Worm (Caenorhabditis elegans) whole organism, L1 larva: ENCODE results near the gene srz-11.

Experiments used
- C04F5.9 ChIP-seq: sonication (generic microtip); optimal IDR thresholded peaks from 2 replicates; lab custom pipeline; 2016; ENCODE audit warnings: missing genetic modification characterization, missing compliant biosample characterization
- Y116A8C.19 ChIP-seq: sonication (generic microtip); optimal IDR thresholded peaks from 2 replicates; lab custom pipeline; 2016; ENCODE audit warnings: missing compliant biosample characterization, missing genetic modification characterization, borderline replicate concordance
- aha-1 ChIP-seq: fragments of 150-350 bp; optimal IDR thresholded peaks from 2 replicates; lab custom pipeline; 2014; ENCODE audit warnings: missing biosample characterization, missing genetic modification characterization
- alr-1 ChIP-seq: fragments of 200-800 bp; sonication (Bioruptor generic); optimal IDR thresholded peaks from 2 replicates; lab custom pipeline; 2018; ENCODE audit warnings: borderline replicate concordance, mild to moderate bottlenecking, missing genetic modification characterization, missing compliant biosample characterization
- aly-2 ChIP-seq: fragments of 150-350 bp; optimal IDR thresholded peaks from 2 replicates; lab custom pipeline; 2014; ENCODE audit warnings: missing biosample characterization, missing genetic modification characterization
- ama-1 ChIP-seq: fragments of 150-350 bp; optimal IDR thresholded peaks from 2 replicates; lab custom pipeline; 2014
- blmp-1 ChIP-seq: fragments of 150-350 bp; optimal IDR thresholded peaks from 2 replicates; lab custom pipeline; 2014; ENCODE audit warnings: missing biosample characterization, missing genetic modification characterization
- ceh-82 ChIP-seq, 3 experiments: fragments of 150-350 bp in 1 of 3; sonication (generic microtip) in 2 of 3; optimal IDR thresholded peaks; 2 replicates each; lab custom pipeline; 2014 to 2017; ENCODE audit warnings: missing biosample characterization in 3 of 3, missing genetic modification characterization in 3 of 3
- dpl-1 ChIP-seq, 3 experiments: fragments of 150-350 bp in 2 of 3; sonication (generic microtip) in 1 of 3; optimal IDR thresholded peaks; 2 replicates each; lab custom pipeline; 2014 to 2017; ENCODE audit warnings: missing biosample characterization in 3 of 3, missing genetic modification characterization in 3 of 3, missing genetic modification reagents in 3 of 3
- efl-1 ChIP-seq, 4 experiments: fragments of 150-350 bp; optimal IDR thresholded peaks in 3 of 4; peaks in 1 of 4; 1 replicate in 1 of 4; 2 replicates in 3 of 4; lab custom pipeline; 2014; ENCODE audit warnings: missing biosample characterization in 2 of 4, missing genetic modification characterization in 2 of 4, missing genetic modification reagents in 2 of 4
- egl-27 ChIP-seq, 2 experiments: fragments of 150-350 bp in 1 of 2; sonication (generic microtip); optimal IDR thresholded peaks; 3 replicates each; lab custom pipeline; 2017 to 2018; ENCODE audit warnings: missing biosample characterization in 2 of 2, missing genetic modification characterization in 2 of 2, missing genetic modification reagents in 2 of 2
- elt-2 ChIP-seq: sonication (generic microtip); optimal IDR thresholded peaks from 2 replicates; lab custom pipeline; 2016; ENCODE audit warnings: missing genetic modification characterization, mild to moderate bottlenecking, inconsistent platforms, missing compliant biosample characterization, missing genetic modification reagents
- elt-3 ChIP-seq, 6 experiments: fragments of 150-350 bp in 1 of 6; sonication (generic microtip); optimal IDR thresholded peaks; 2 replicates each; lab custom pipeline; 2017 to 2018; ENCODE audit warnings: missing biosample characterization in 6 of 6, missing genetic modification characterization in 6 of 6, inconsistent platforms in 1 of 6
- ets-5 ChIP-seq: fragments of 200-800 bp; sonication (Bioruptor generic); IDR thresholded peaks from 2 replicates; pipeline ENCODE4 v1.3.6; 2022; ENCODE audit warnings: missing genetic modification characterization, missing compliant biosample characterization
- fkh-10 ChIP-seq: sonication (generic microtip); optimal IDR thresholded peaks from 2 replicates; lab custom pipeline; 2017; ENCODE audit warnings: missing biosample characterization, missing genetic modification reagents, missing genetic modification characterization
- fkh-8 ChIP-seq: sonication (generic microtip); optimal IDR thresholded peaks from 2 replicates; lab custom pipeline; 2016; ENCODE audit warnings: mild to moderate bottlenecking, missing genetic modification characterization, missing compliant biosample characterization
- grh-1 ChIP-seq: fragments of 200-800 bp; sonication (Bioruptor generic); IDR thresholded peaks from 2 replicates; pipeline ENCODE4 v1.3.6; 2022; ENCODE audit warnings: missing genetic modification reagents, missing genetic modification characterization, missing compliant biosample characterization
- hlh-4 ChIP-seq: sonication (generic microtip); optimal IDR thresholded peaks from 2 replicates; lab custom pipeline; 2016; ENCODE audit warnings: mild to moderate bottlenecking, missing genetic modification characterization, missing compliant biosample characterization
- hpl-2 ChIP-seq: fragments of 150-350 bp; optimal IDR thresholded peaks from 2 replicates; lab custom pipeline; 2014; ENCODE audit warnings: missing biosample characterization, missing genetic modification reagents, missing genetic modification characterization
- lin-39 ChIP-seq: fragments of 150-350 bp; optimal IDR thresholded peaks from 2 replicates; lab custom pipeline; 2014; ENCODE audit warnings: missing biosample characterization, missing genetic modification reagents, missing genetic modification characterization
- mab-9 ChIP-seq: fragments of 200-800 bp; sonication (Bioruptor generic); IDR thresholded peaks from 2 replicates; pipeline ENCODE4 v1.3.6; 2022; ENCODE audit warnings: missing genetic modification reagents, missing genetic modification characterization, missing compliant biosample characterization
- mef-2 ChIP-seq: fragments of 150-350 bp; optimal IDR thresholded peaks from 2 replicates; lab custom pipeline; 2014; ENCODE audit warnings: missing biosample characterization, missing genetic modification characterization
- nhr-47 ChIP-seq: sonication (generic microtip); optimal IDR thresholded peaks from 2 replicates; lab custom pipeline; 2016; ENCODE audit warnings: mild to moderate bottlenecking, missing genetic modification characterization, moderate library complexity, missing compliant biosample characterization
- nhr-71 ChIP-seq: sonication (generic microtip); optimal IDR thresholded peaks from 2 replicates; lab custom pipeline; 2016; ENCODE audit warnings: mild to moderate bottlenecking, missing genetic modification characterization, moderate library complexity, missing compliant biosample characterization
- nhr-76 ChIP-seq: sonication (generic microtip); optimal IDR thresholded peaks from 2 replicates; lab custom pipeline; 2017; ENCODE audit warnings: missing biosample characterization, missing genetic modification characterization
- nhr-77 ChIP-seq: fragments of 150-350 bp; optimal IDR thresholded peaks from 2 replicates; lab custom pipeline; 2014; ENCODE audit warnings: missing biosample characterization, missing genetic modification characterization
- nhr-85 ChIP-seq: sonication (generic microtip); peaks from one replicate; lab custom pipeline; 2016; ENCODE audit warnings: missing genetic modification characterization, inconsistent platforms, missing compliant biosample characterization
- pax-3 ChIP-seq: fragments of 200-800 bp; sonication (Bioruptor generic); optimal IDR thresholded peaks from 2 replicates; lab custom pipeline; 2018; ENCODE audit warnings: mild to moderate bottlenecking, missing genetic modification characterization, moderate library complexity, missing compliant biosample characterization
- snpc-4 ChIP-seq: fragments of 150-350 bp; optimal IDR thresholded peaks from 2 replicates; lab custom pipeline; 2014; ENCODE audit warnings: missing biosample characterization, missing genetic modification characterization
- snu-23 ChIP-seq: sonication (generic microtip); optimal IDR thresholded peaks from 2 replicates; lab custom pipeline; 2016; ENCODE audit warnings: missing genetic modification characterization, missing compliant biosample characterization
- unc-130 ChIP-seq: fragments of 150-350 bp; optimal IDR thresholded peaks from 2 replicates; lab custom pipeline; 2017; ENCODE audit warnings: missing biosample characterization, missing genetic modification characterization, inconsistent platforms
- unc-86 ChIP-seq: sonication (generic microtip); optimal IDR thresholded peaks from 2 replicates; lab custom pipeline; 2016; ENCODE audit warnings: missing genetic modification characterization, missing compliant biosample characterization
- unc-98 ChIP-seq: fragments of 200-800 bp; sonication (Bioruptor generic); IDR thresholded peaks from 2 replicates; pipeline ENCODE4 v1.3.6; 2022; ENCODE audit warnings: missing genetic modification characterization, missing compliant biosample characterization
- xbp-1 ChIP-seq: sonication (generic microtip); optimal IDR thresholded peaks from 2 replicates; lab custom pipeline; 2016; ENCODE audit warnings: missing genetic modification characterization, missing compliant biosample characterization
- zag-1 ChIP-seq: fragments of 150-350 bp; optimal IDR thresholded peaks from 2 replicates; lab custom pipeline; 2014; ENCODE audit warnings: missing biosample characterization, missing genetic modification characterization
- zip-4 ChIP-seq: fragments of 200-800 bp; sonication (Bioruptor generic); optimal IDR thresholded peaks from 2 replicates; lab custom pipeline; 2018; ENCODE audit warnings: mild to moderate bottlenecking, missing genetic modification characterization, moderate library complexity, missing compliant biosample characterization
- ztf-11 ChIP-seq, 2 experiments: sonication (generic microtip); optimal IDR thresholded peaks; 2 replicates each; lab custom pipeline; 2016 to 2017; ENCODE audit warnings: missing genetic modification characterization in 2 of 2, missing biosample characterization in 1 of 2, missing compliant biosample characterization in 1 of 2

The srz-11 gene

DNA sequence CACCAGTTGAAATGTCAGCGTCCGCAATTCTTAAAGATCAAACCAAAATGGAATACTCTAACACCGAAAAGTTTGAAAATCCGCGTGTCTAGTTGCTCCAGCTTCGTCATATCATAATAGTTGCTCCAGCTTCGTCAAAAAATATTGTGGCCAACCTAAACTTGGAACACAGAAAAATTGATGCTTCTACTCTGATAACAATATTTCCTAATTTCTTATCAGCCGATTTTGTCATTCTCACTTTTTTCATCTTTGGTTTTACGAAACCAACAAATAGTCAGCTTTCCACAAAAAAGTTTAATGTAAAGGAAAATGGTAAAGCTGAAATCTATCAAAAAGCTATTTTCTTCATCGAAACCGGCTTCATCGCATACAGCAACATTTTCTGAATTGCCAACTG lies 19.5 kb downstream of the srz-11 start, which contains the start of gene fbxa-84:
Gene fbxa-84, plus strand, starts transcription at position 34 of the 400 bp plus-strand sequence.
- TF ChIP-seq ceh-82 (tag; optimal IDR thresholded peaks at IDR 0.05; lab: Kevin White, UChicago) (no peak), unc-98 (GFP tag; lab: Robert Waterston, UW) (no peak), lin-39 (tag; lab: Kevin White, UChicago) (no peak), unc-130 (tag; lab: Kevin White, UChicago) (no peak), egl-27 (tag; optimal IDR thresholded peaks at IDR 0.05; lab: Kevin White, UChicago) (no peak), xbp-1 (tag; lab: Kevin White, UChicago) (no peak), efl-1 (optimal IDR thresholded peaks at IDR 0.05; lab: Kevin White, UChicago) (no peak), efl-1 (GFP tag; optimal IDR thresholded peaks at IDR 0.05 in 1 of 2; lab: Kevin White, UChicago) (peak in 1 of 2 experiments; percentile 83), elt-2 (tag; lab: Kevin White, UChicago) (peak; percentile 5), zag-1 (tag; lab: Kevin White, UChicago) (no peak), ets-5 (GFP tag; lab: Robert Waterston, UW) (no peak), Y116A8C.19 (no peak), mab-9 (no peak), dpl-1 (GFP tag; optimal IDR thresholded peaks at IDR 0.05; lab: Kevin White, UChicago) (no peak), fkh-10 (no peak), elt-3 (tag; optimal IDR thresholded peaks at IDR 0.05; lab: Kevin White, UChicago) (no peak)

- TF ChIP-seq C04F5.9 (tag; lab: Kevin White, UChicago) (no peak), nhr-71 (tag; lab: Kevin White, UChicago) (no peak), efl-1 (optimal IDR thresholded peaks at IDR 0.05; lab: Kevin White, UChicago) (no peak), efl-1 (GFP tag; optimal IDR thresholded peaks at IDR 0.05 in 1 of 2; lab: Kevin White, UChicago) (peak in 1 of 2 experiments; percentile 90)
Observed at ce11 chrV:15184097-15185040, 21.5 kb downstream of the srz-11 start, which contains the start of gene Y75B12B.1. Gene Y75B12B.1, plus strand, starts transcription at chrV:15184699.

DNA sequence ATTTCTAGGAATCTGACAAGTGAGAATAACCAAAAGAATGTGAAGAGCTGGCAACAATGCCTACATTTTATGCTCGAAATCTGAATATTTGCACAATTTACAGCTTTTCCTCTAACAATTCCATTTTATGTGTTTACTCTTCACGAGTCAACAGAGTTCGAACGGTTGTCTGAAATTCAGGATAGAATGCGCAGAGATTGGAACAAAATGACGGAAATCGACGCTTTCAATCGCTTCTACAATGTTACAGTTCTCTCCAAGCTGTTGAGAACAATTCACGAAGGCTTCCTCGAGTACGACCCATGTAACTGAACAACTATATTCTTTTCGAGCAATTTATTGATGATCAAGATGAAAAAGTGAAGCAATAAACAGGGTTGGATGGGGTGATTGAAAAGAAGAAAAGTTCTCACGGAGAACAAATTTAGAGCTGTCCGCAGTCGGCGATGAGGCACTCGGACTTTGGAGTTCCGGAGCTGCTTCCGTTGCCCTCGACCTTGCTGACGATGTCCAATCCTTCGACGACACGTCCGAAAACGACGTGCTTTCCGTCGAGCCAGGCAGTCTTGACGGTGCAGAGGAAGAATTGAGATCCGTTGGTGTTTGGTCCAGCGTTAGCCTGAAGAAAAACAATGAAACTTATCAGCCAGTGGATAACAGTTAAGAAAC lies 23.5 kb downstream of the srz-11 start, which contains the start of gene Y75B12B.3:
Gene Y75B12B.3, minus strand, starts transcription at position 21 of the 669 bp plus-strand sequence.
- TF ChIP-seq nhr-85 (tag; lab: Kevin White, UChicago) (peak; percentile 51), aha-1 (tag; lab: Kevin White, UChicago) (no peak), aly-2 (tag; lab: Kevin White, UChicago) (peak; percentile 48), efl-1 (optimal IDR thresholded peaks at IDR 0.05; lab: Kevin White, UChicago) (no peak), efl-1 (GFP tag; optimal IDR thresholded peaks at IDR 0.05 in 1 of 2; lab: Kevin White, UChicago) (peak in 1 of 2 experiments; percentile 58), ama-1 (lab: Kevin White, UChicago) (peak; percentile 93), grh-1 (0 out of 2 replicates have a peak, but pooled peaks have one; percentile 15), pax-3 (tag; lab: Kevin White, UChicago) (peak; percentile 26), snu-23 (GFP tag; lab: Kevin White, UChicago) (no peak)

DNA sequence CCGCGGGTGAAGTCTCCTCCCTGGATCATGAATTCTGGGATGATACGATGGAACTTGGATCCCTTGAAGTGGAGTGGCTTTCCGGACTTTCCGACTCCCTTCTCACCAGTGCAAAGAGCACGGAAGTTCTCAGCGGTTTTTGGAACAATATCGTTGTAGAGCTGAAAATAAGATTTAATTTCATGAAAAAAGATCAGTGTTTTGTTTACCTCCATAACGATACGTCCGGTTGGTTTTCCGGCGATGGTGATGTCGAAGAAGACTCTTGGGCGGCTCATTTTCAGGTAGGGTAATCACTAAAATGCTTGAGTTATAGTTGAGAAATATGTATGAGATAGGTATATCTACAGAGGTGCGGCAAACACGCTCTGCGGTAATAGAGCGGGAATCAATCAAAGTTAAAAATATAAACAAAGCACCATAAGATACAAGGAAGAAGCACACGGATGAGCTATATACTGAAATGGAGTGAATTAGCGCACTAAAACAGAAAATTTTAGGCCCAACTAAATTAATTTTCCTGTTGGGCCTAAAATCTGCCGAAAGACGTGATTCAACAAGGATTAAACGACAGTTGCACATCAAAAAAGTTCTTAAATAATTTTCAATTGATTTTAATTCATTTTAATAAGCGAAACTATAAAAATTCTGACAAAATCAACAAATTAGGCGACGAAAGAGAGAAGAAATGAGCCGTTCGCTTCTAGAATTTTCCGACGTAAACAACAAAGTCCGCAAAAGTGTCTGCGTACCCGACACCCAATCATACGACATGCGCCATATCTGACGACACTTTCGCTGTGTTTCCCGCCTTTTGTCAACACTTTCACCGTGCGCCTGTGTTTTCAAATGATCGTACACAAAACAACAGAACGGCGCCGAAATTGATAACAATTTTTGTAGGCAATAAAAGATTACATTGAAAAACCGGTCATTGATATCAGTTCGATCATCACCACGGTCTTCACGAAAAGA lies 24.5 kb downstream of the srz-11 start, which contains the start of the genes cyn-7 and bath-36:
Gene cyn-7, minus strand, starts transcription at position 296 of the 975 bp plus-strand sequence.
Gene bath-36, plus strand, starts transcription at position 806 of the 975 bp plus-strand sequence.
- TF ChIP-seq xbp-1 (tag; lab: Kevin White, UChicago) (peak; percentile 86), lin-39 (tag; lab: Kevin White, UChicago) (peak; percentile 55), nhr-77 (no peak), nhr-76 (tag; lab: Kevin White, UChicago) (no peak), efl-1 (optimal IDR thresholded peaks at IDR 0.05; lab: Kevin White, UChicago) (peak; percentile 75 to 84), efl-1 (GFP tag; optimal IDR thresholded peaks at IDR 0.05 in 1 of 2; lab: Kevin White, UChicago) (peak; percentile 82 to 98), snpc-4 (tag; lab: Kevin White, UChicago) (peak; percentile 40), egl-27 (tag; optimal IDR thresholded peaks at IDR 0.05; lab: Kevin White, UChicago) (no peak), fkh-10 (no peak), mef-2 (tag; lab: Kevin White, UChicago) (peak; percentile 1), hpl-2 (GFP tag; lab: Kevin White, UChicago) (no peak), zip-4 (GFP tag; lab: Kevin White, UChicago) (peak; percentile 42), ztf-11 (tag; optimal IDR thresholded peaks at IDR 0.05; lab: Kevin White, UChicago) (peak in 1 of 2 experiments; percentile 44), unc-86 (tag; lab: Kevin White, UChicago) (peak; percentile 63), hlh-4 (tag; lab: Kevin White, UChicago) (no peak), blmp-1 (tag; lab: Kevin White, UChicago) (peak; percentile 98), nhr-85 (tag; lab: Kevin White, UChicago) (peak; percentile 93), fkh-8 (tag; lab: Kevin White, UChicago) (peak; percentile 86), unc-98 (GFP tag; lab: Robert Waterston, UW) (no peak), nhr-47 (peak; percentile 90), alr-1 (tag; lab: Kevin White, UChicago) (no peak), unc-130 (tag; lab: Kevin White, UChicago) (peak; percentile 62), ets-5 (GFP tag; lab: Robert Waterston, UW) (no peak)
